Worm (Caenorhabditis elegans): ENCODE results near the gene qua-1.

qua-1 gene

ce11 chrII:8185016-8185493 lies 13.5 kb upstream of the qua-1 start, which contains the start of the genes mig-5 and cct-1 (continued):
- TF ChIP-seq madf-3 (GFP tag; IDR thresholded peaks at IDR 0.05) (peak; percentile 83; the same call in 1 of the 2 replicates), let-526 (GFP tag; IDR thresholded peaks at IDR 0.05) (peak; percentile 64; the same call in 1 of the 2 replicates), sea-2 (GFP tag; IDR thresholded peaks at IDR 0.05) (no peak), ccch-3 (GFP tag; optimal IDR thresholded peaks at IDR 0.05) (no peak), K12H6.12 (tag; optimal IDR thresholded peaks at IDR 0.05) (peak; percentile 77), unc-62 (GFP tag; optimal IDR thresholded peaks at IDR 0.05) (no peak), Y53F4B.3 (GFP tag; IDR thresholded peaks at IDR 0.05) (no peak), rec-8 (tag; optimal IDR thresholded peaks at IDR 0.05) (no peak), attf-5 (GFP tag; optimal IDR thresholded peaks at IDR 0.05) (peak; percentile 96), egl-44 (GFP tag; IDR thresholded peaks at IDR 0.05) (no peak), madf-6 (GFP tag; IDR thresholded peaks at IDR 0.05) (peak; percentile 85), snpc-1.3 (tag; optimal IDR thresholded peaks at IDR 0.05; ENCODE audit: insufficient read depth) (peak; percentile 62), dox-1 (GFP tag; IDR thresholded peaks at IDR 0.05) (peak; percentile 95), chd-7 (tag; optimal IDR thresholded peaks at IDR 0.05) (peak; percentile 7), ztf-28 (GFP tag; IDR thresholded peaks at IDR 0.05) (0 out of 2 replicates have a peak, but pooled peaks have one; percentile 18), attf-3 (GFP tag; conservative IDR thresholded peaks at IDR 0.05) (peak; percentile 79), ztf-18 (tag; optimal IDR thresholded peaks at IDR 0.05) (peak; percentile 77), attf-6 (GFP tag; IDR thresholded peaks at IDR 0.05) (0 out of 2 replicates have a peak, but pooled peaks have one; percentile 33), lin-54 (GFP tag; optimal IDR thresholded peaks at IDR 0.05) (peak; percentile 90), F10E7.11 (tag; optimal IDR thresholded peaks at IDR 0.05) (no peak), nfya-2 (GFP tag; IDR thresholded peaks at IDR 0.05) (no peak), ztf-3 (GFP tag; optimal IDR thresholded peaks at IDR 0.05) (peak; percentile 27), athp-1 (tag; optimal IDR thresholded peaks at IDR 0.05) (peak; percentile 81), ztf-6 (GFP tag; IDR thresholded peaks at IDR 0.05) (no peak), hmg-1.2 (GFP tag; IDR thresholded peaks at IDR 0.05) (peak; percentile 75), aptf-2 (GFP tag; conservative IDR thresholded peaks at IDR 0.05) (no peak), Y79H2A.3 (GFP tag; conservative IDR thresholded peaks at IDR 0.05) (no peak), nhr-90 (tag; optimal IDR thresholded peaks at IDR 0.05) (no peak), tlf-1 (GFP tag; optimal IDR thresholded peaks at IDR 0.05) (peak; percentile 84), F52B5.7 (tag; optimal IDR thresholded peaks at IDR 0.05) (no peak), rpc-1 (optimal IDR thresholded peaks at IDR 0.05) (peak; percentile 41), rpc-1 (tag; optimal IDR thresholded peaks at IDR 0.05) (no peak), B0035.1 (tag; optimal IDR thresholded peaks at IDR 0.05) (peak; percentile 46), mes-4 (tag; optimal IDR thresholded peaks at IDR 0.05) (no peak), pha-4 (tag; optimal IDR thresholded peaks at IDR 0.05) (peak; percentile 86), snpc-4 (GFP tag; optimal IDR thresholded peaks at IDR 0.05) (peak; percentile 57), snpc-4 (tag; optimal IDR thresholded peaks at IDR 0.05) (peak; percentile 75 to 83 (median 76)), Y67H2A.10 (GFP tag; conservative IDR thresholded peaks at IDR 0.05) (peak; percentile 54; the same call in 1 of the 2 replicates), ceh-40 (GFP tag; IDR thresholded peaks at IDR 0.05) (no peak), F23B12.7 (tag; optimal IDR thresholded peaks at IDR 0.05; ENCODE audit: insufficient read depth) (peak; percentile 83), ceh-100 (GFP tag; IDR thresholded peaks at IDR 0.05) (peak; percentile 82), F22D6.2 (tag; optimal IDR thresholded peaks at IDR 0.05) (peak; percentile 60), ceh-27 (GFP tag; optimal IDR thresholded peaks at IDR 0.05) (peak; percentile 84), bed-1 (GFP tag; IDR thresholded peaks at IDR 0.05) (no peak), tbx-9 (tag; optimal IDR thresholded peaks at IDR 0.05; ENCODE audit: borderline replicate concordance) (no peak), C06A6.2 (GFP tag; conservative IDR thresholded peaks at IDR 0.05) (peak; percentile 86), die-1 (tag; optimal IDR thresholded peaks at IDR 0.05) (peak; percentile 30), ets-4 (GFP tag; optimal IDR thresholded peaks at IDR 0.05) (no peak)

All from whole organism, young adult.